Worm (Caenorhabditis elegans) whole organism, young adult: Measurements from ENCODE around the gene mog-4.

Experiments
- ama-1 ChIP-seq, 3 experiments: fragments of 150-350 bp in 1 of 3; sonication (generic microtip) in 2 of 3; optimal IDR thresholded peaks; 2 replicates each; lab custom pipeline; 2014 to 2018; ENCODE audit warnings: missing biosample characterization in 2 of 3, missing genetic modification characterization in 2 of 3, missing genetic modification reagents in 2 of 3
- cebp-2 ChIP-seq: fragments of 200-800 bp; sonication (Bioruptor generic); IDR thresholded peaks from 2 replicates; pipeline ENCODE4 v1.3.6; 2022; ENCODE audit warnings: missing genetic modification characterization, missing compliant biosample characterization
- ceh-40 ChIP-seq: fragments of 200-800 bp; sonication (Bioruptor generic); IDR thresholded peaks from 2 replicates; pipeline ENCODE4 v1.3.6; 2022; ENCODE audit warnings: missing genetic modification characterization, missing compliant biosample characterization
- ceh-79 ChIP-seq: sonication (generic microtip); optimal IDR thresholded peaks from 2 replicates; lab custom pipeline; 2017; ENCODE audit warnings: mild to moderate bottlenecking, missing genetic modification characterization, missing compliant biosample characterization
- dox-1 ChIP-seq: fragments of 200-800 bp; sonication (Bioruptor generic); IDR thresholded peaks from 2 replicates; pipeline ENCODE4 v1.3.6; 2022; ENCODE audit warnings: missing genetic modification reagents, missing genetic modification characterization, missing compliant biosample characterization
- let-526 ChIP-seq: fragments of 200-800 bp; sonication (Bioruptor generic); IDR thresholded peaks from 2 replicates; pipeline ENCODE4 v1.3.6; 2022; ENCODE audit warnings: missing genetic modification reagents, missing genetic modification characterization, missing compliant biosample characterization
- let-607 ChIP-seq, 2 experiments: fragments of 200-800 bp in 1 of 2; sonication (Bioruptor generic) in 1 of 2; sonication (generic microtip) in 1 of 2; optimal IDR thresholded peaks; 2 replicates each; lab custom pipeline; 2016 to 2018; ENCODE audit warnings: mild to moderate bottlenecking in 2 of 2, missing compliant biosample characterization in 2 of 2, missing genetic modification characterization in 2 of 2, moderate library complexity in 2 of 2, missing genotype in 1 of 2
- lsl-1 ChIP-seq: fragments of 200-800 bp; sonication (Bioruptor generic); optimal IDR thresholded peaks from 2 replicates; lab custom pipeline; 2018; ENCODE audit warnings: mild to moderate bottlenecking, missing genetic modification characterization, moderate library complexity, missing compliant biosample characterization
- lsy-27 ChIP-seq: sonication (generic microtip); optimal IDR thresholded peaks from 2 replicates; lab custom pipeline; 2017; ENCODE audit warnings: missing genetic modification characterization, mild to moderate bottlenecking, missing compliant biosample characterization, antibody characterized with exemption, missing genotype, borderline replicate concordance; ENCODE audit not compliant: insufficient read depth
- pha-4 ChIP-seq: fragments of 150-350 bp; sonication (generic microtip); optimal IDR thresholded peaks from 2 replicates; lab custom pipeline; 2014; ENCODE audit warnings: missing biosample characterization, missing genetic modification reagents, missing genetic modification characterization
- sdz-38 ChIP-seq: sonication (generic microtip); optimal IDR thresholded peaks from 2 replicates; lab custom pipeline; 2016; ENCODE audit warnings: missing genotype, missing genetic modification characterization, missing compliant biosample characterization
- snpc-4 ChIP-seq, 5 experiments: fragments of 150-350 bp in 1 of 5; sonication (generic microtip) in 4 of 5; optimal IDR thresholded peaks; 2 replicates each; lab custom pipeline; 2014 to 2018; ENCODE audit warnings: missing genetic modification characterization in 5 of 5, missing biosample characterization in 3 of 5, antibody characterized with exemption in 2 of 5, mild to moderate bottlenecking in 2 of 5, missing compliant biosample characterization in 2 of 5, missing genotype in 2 of 5, moderate library complexity in 2 of 5, missing genetic modification reagents in 1 of 5

- TF ChIP-seq cebp-2 (GFP tag; lab: Robert Waterston, UW): no peak
- TF ChIP-seq pha-4 (tag; lab: Kevin White, UChicago): no peak
- no peak for TF ChIP-seq ama-1 (optimal IDR thresholded peaks at IDR 0.05; lab: Kevin White, UChicago)
- TF ChIP-seq ama-1 (GFP tag; optimal IDR thresholded peaks at IDR 0.05; lab: Kevin White, UChicago): no peak
- no peak for TF ChIP-seq lsy-27 (tag; lab: Kevin White, UChicago)
- no peak for TF ChIP-seq sdz-38 (tag; lab: Kevin White, UChicago)
- no peak for TF ChIP-seq let-526 (GFP tag; lab: Robert Waterston, UW)
- TF ChIP-seq let-607 (tag; optimal IDR thresholded peaks at IDR 0.05; lab: Kevin White, UChicago): no peak
- TF ChIP-seq snpc-4 (GFP tag; optimal IDR thresholded peaks at IDR 0.05; lab: Kevin White, UChicago): no peak
- no peak for TF ChIP-seq snpc-4 (tag; optimal IDR thresholded peaks at IDR 0.05; lab: Kevin White, UChicago)
- TF ChIP-seq ceh-79 (tag; lab: Kevin White, UChicago): no peak
- TF ChIP-seq ceh-40 (GFP tag; lab: Robert Waterston, UW): no peak
- no peak for TF ChIP-seq lsl-1 (GFP tag; lab: Kevin White, UChicago)
- TF ChIP-seq dox-1 (GFP tag; lab: Robert Waterston, UW): no peak
These were observed 27.4 kb downstream of the mog-4 start, which contains the start of gene C04H5.1 for ce11 chrII:14534000-14534399.
